Worm (Caenorhabditis elegans) whole organism, L4/young adult: ENCODE results near the gene M01D1.12.
"Not testable (repeated sequence)": the region's sequence is repeated elsewhere in the genome, so short reads cannot be mapped to it uniquely, and the experiment has no call there.

Experiments
- W03F9.2 ChIP-seq: fragments of 150-350 bp; optimal IDR thresholded peaks from 2 replicates; lab custom pipeline; 2014; ENCODE audit warnings: missing biosample characterization, missing genetic modification characterization
- dao-5 ChIP-seq: sonication (generic microtip); optimal IDR thresholded peaks from 2 replicates; lab custom pipeline; 2016; ENCODE audit warnings: missing genotype, missing genetic modification characterization, moderate library complexity, missing compliant biosample characterization

DNA sequence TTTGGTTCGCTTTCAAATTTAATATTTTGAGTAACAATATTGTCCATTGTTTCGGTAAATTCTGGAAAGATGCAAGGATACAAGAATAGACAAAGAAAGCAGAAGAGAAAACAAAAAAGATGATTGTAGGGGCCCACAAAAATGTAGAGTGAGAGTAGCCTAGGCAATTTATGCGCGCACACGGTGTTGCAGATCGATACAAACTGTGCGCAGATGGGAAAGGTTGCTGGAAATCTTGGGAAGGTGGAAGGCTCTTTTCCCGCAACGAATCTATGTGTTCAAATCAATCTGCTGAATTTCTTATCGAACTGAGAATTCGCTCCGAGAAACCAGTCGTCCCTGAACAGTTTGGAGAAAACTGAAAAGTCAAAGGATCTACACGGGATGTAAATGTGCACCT lies 33.9 kb downstream of the M01D1.12 start, which contains the start of gene btb-10:
- TF ChIP-seq W03F9.2 (tag; lab: Kevin White, UChicago); dao-5: not testable (repeated sequence)
